Fruit fly (Drosophila melanogaster): ENCODE data around the gene CG13775.

The CG13775 gene

DNA sequence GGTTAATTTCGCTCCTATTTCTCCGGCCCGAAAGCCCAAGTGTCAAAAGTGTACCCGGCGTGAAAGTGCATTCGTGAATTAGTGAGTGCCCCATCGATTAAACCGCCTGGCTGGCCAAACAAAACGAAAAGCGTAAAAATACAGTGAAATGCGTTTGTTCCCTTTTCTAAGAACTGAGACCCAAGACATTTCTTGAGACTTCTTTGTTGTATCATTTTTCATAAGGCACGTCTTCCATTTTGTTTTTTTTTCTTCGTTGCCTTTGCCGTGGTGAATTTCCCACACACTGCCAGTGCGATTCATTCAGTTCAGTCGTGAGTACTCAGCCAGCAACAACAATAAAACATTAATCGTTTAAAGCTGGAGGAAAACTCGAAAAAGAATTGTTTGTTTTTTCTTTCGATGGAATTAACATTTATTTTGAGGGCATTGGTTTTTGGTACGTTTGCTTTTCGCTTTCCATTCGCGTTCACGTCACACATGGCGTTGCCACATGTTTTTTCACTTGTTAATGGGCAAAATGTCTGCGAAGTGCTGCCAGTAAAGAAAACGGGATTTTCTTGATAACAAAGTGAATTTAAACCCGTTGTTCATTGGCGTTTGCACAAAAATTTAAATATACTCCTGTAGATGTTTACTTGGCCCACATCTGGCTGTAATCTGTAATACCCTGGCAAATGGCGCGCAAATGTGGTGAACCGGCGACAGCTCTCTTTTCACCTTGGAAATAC, 35.2 kb downstream of the CG13775 start (continued):
- TF ChIP-seq dm (GFP tag; optimal IDR thresholded peaks at IDR 0.05) (no peak), seq (GFP tag; IDR thresholded peaks at IDR 0.05) (no peak), CG7556 (GFP tag; optimal IDR thresholded peaks at IDR 0.05) (no peak), sc (optimal IDR thresholded peaks at IDR 0.05) (no peak), sc (GFP tag; optimal IDR thresholded peaks at IDR 0.05) (no peak), sens-2 (GFP tag; IDR thresholded peaks at IDR 0.05) (no peak), otp (GFP tag; IDR thresholded peaks at IDR 0.05) (no peak), gt (GFP tag; IDR thresholded peaks at IDR 0.05) (no peak), dysf (GFP tag; IDR thresholded peaks at IDR 0.05) (no peak), CG17829 (tag; optimal IDR thresholded peaks at IDR 0.05) (peak; percentile 8), CG18619 (GFP tag; optimal IDR thresholded peaks at IDR 0.05) (no peak), crc (GFP tag; optimal IDR thresholded peaks at IDR 0.05) (no peak), CG11696 (GFP tag; IDR thresholded peaks at IDR 0.05) (no peak), vnd (GFP tag; IDR thresholded peaks at IDR 0.05; ENCODE audit: partially characterized antibody) (no peak), CG30403 (GFP tag; optimal IDR thresholded peaks at IDR 0.05) (no peak), pita (GFP tag; optimal IDR thresholded peaks at IDR 0.05) (no peak), ase (GFP tag; IDR thresholded peaks at IDR 0.05) (no peak), B-H1 (GFP tag; IDR thresholded peaks at IDR 0.05) (no peak; the same call in 2 of the 3 replicates), emc (GFP tag; optimal IDR thresholded peaks at IDR 0.05) (no peak), CG12769 (tag; optimal IDR thresholded peaks at IDR 0.05) (peak; percentile 50), crp (GFP tag; optimal IDR thresholded peaks at IDR 0.05) (no peak), CG9609 (GFP tag; optimal IDR thresholded peaks at IDR 0.05) (no peak), pros (GFP tag; optimal IDR thresholded peaks at IDR 0.05) (peak; percentile 95), chn (GFP tag; optimal IDR thresholded peaks at IDR 0.05) (peak; percentile 28), CG16813 (GFP tag; IDR thresholded peaks at IDR 0.05; ENCODE audit: partially characterized antibody) (no peak), CG11456 (GFP tag; IDR thresholded peaks at IDR 0.05) (no peak), CG15514 (GFP tag; optimal IDR thresholded peaks at IDR 0.05) (peak; percentile 29), ERR (GFP tag; optimal IDR thresholded peaks at IDR 0.05) (peak; percentile 3), Rfx (GFP tag; IDR thresholded peaks at IDR 0.05) (no peak), fd96Cb (tag; optimal IDR thresholded peaks at IDR 0.05) (no peak), Awh (GFP tag; IDR thresholded peaks at IDR 0.05) (no peak), CG2129 (GFP tag; IDR thresholded peaks at IDR 0.05; ENCODE audit: partially characterized antibody) (no peak), CG1832 (GFP tag; optimal IDR thresholded peaks at IDR 0.05) (no peak), klu (GFP tag; IDR thresholded peaks at IDR 0.05) (no peak), ken (GFP tag; IDR thresholded peaks at IDR 0.05) (no peak), CG8290 (GFP tag; optimal IDR thresholded peaks at IDR 0.05) (no peak), CG8290 (tag; optimal IDR thresholded peaks at IDR 0.05) (peak in 1 of 2 experiments; percentile 18), CG17186 (GFP tag; optimal IDR thresholded peaks at IDR 0.05) (peak; percentile 22), CG8478 (optimal IDR thresholded peaks at IDR 0.05) (no peak), CG4730 (GFP tag; IDR thresholded peaks at IDR 0.05) (no peak), NC2α (GFP tag; optimal IDR thresholded peaks at IDR 0.05) (no peak), Usf (GFP tag; optimal IDR thresholded peaks at IDR 0.05) (no peak), CG30431 (GFP tag; optimal IDR thresholded peaks at IDR 0.05) (no peak), Mad (GFP tag; optimal IDR thresholded peaks at IDR 0.05) (no peak), slbo (GFP tag; IDR thresholded peaks at IDR 0.05) (no peak), CG31388 (GFP tag; optimal IDR thresholded peaks at IDR 0.05) (no peak), Atf6 (GFP tag; IDR thresholded peaks at IDR 0.05) (no peak), Side (GFP tag; optimal IDR thresholded peaks at IDR 0.05) (no peak), ham (GFP tag; IDR thresholded peaks at IDR 0.05) (no peak), CG10959 (GFP tag; IDR thresholded peaks at IDR 0.05) (no peak), CG15479 (GFP tag; optimal IDR thresholded peaks at IDR 0.05) (peak; percentile 57), gcm (GFP tag; optimal IDR thresholded peaks at IDR 0.05) (no peak)

Data from whole organism, embryonic.